Fruit fly (Drosophila melanogaster) whole organism, embryonic: Measurements from ENCODE around the gene meigo.

Source experiments
- B-H1 ChIP-seq: fragments of 200-800 bp; sonication (Bioruptor generic); IDR thresholded peaks from 3 replicates; pipeline ENCODE4 v1.3.6; 2022; ENCODE audit warnings: missing biosample characterization, missing genetic modification characterization
- CG10654 ChIP-seq: fragments of 200-800 bp; sonication (Bioruptor generic); optimal IDR thresholded peaks from 2 replicates; lab custom pipeline; 2016; ENCODE audit warnings: missing biosample characterization, missing genetic modification characterization
- CG11696 ChIP-seq: fragments of 200-800 bp; sonication (Bioruptor generic); IDR thresholded peaks from 2 replicates; pipeline ENCODE4 v1.3.6; 2022; ENCODE audit warnings: missing biosample characterization, missing genetic modification characterization
- CG12071 ChIP-seq: fragments of 200-800 bp; sonication (Bioruptor generic); optimal IDR thresholded peaks from 3 replicates; lab custom pipeline; 2018; ENCODE audit warnings: missing biosample characterization, mild to moderate bottlenecking, missing genetic modification characterization
- CG12155 ChIP-seq: fragments of 200-800 bp; sonication (Bioruptor generic); optimal IDR thresholded peaks from 3 replicates; lab custom pipeline; 2016; ENCODE audit warnings: missing biosample characterization, missing genetic modification characterization
- CG12299 ChIP-seq: fragments of 200-800 bp; sonication (Bioruptor generic); optimal IDR thresholded peaks from 2 replicates; lab custom pipeline; 2018; ENCODE audit warnings: missing biosample characterization, mild to moderate bottlenecking, missing genetic modification characterization
- CG13424 ChIP-seq: fragments of 200-800 bp; sonication (Bioruptor generic); optimal IDR thresholded peaks from 2 replicates; lab custom pipeline; 2019; ENCODE audit warnings: missing biosample characterization, mild to moderate bottlenecking, missing genetic modification characterization, moderate library complexity
- CG15073 ChIP-seq: fragments of 200-800 bp; sonication (Bioruptor generic); optimal IDR thresholded peaks from 2 replicates; lab custom pipeline; 2016; ENCODE audit warnings: missing biosample characterization, missing genetic modification characterization
- CG1529 ChIP-seq: fragments of 200-800 bp; sonication (Bioruptor generic); optimal IDR thresholded peaks from 3 replicates; lab custom pipeline; 2018; ENCODE audit warnings: missing biosample characterization, missing genetic modification characterization
- CG16815 ChIP-seq: fragments of 200-800 bp; sonication (Bioruptor generic); optimal IDR thresholded peaks from 3 replicates; lab custom pipeline; 2017; ENCODE audit warnings: missing biosample characterization, mild to moderate bottlenecking, missing genetic modification characterization
- CG16863 ChIP-seq: fragments of 200-800 bp; sonication (Bioruptor generic); optimal IDR thresholded peaks from 3 replicates; lab custom pipeline; 2016; ENCODE audit warnings: missing biosample characterization, missing genetic modification characterization
- CG17568 ChIP-seq: fragments of 200-800 bp; sonication (Bioruptor generic); optimal IDR thresholded peaks from 2 replicates; lab custom pipeline; 2018; ENCODE audit warnings: missing biosample characterization, mild to moderate bottlenecking, missing genetic modification characterization, moderate library complexity
- CG17802 ChIP-seq: fragments of 200-800 bp; sonication (Bioruptor generic); optimal IDR thresholded peaks from 2 replicates; lab custom pipeline; 2018; ENCODE audit warnings: missing biosample characterization, mild to moderate bottlenecking, missing genetic modification characterization, moderate library complexity
- CG18476 ChIP-seq: fragments of 200-800 bp; sonication (Bioruptor generic); optimal IDR thresholded peaks from 2 replicates; lab custom pipeline; 2016; ENCODE audit warnings: missing biosample characterization, mild to moderate bottlenecking, missing genetic modification characterization
- CG33213 ChIP-seq: fragments of 200-800 bp; sonication (Bioruptor generic); optimal IDR thresholded peaks from 3 replicates; lab custom pipeline; 2016; ENCODE audit warnings: missing biosample characterization, missing genetic modification characterization
- CG34422 ChIP-seq: fragments of 200-800 bp; sonication (Bioruptor generic); IDR thresholded peaks from 3 replicates; pipeline ENCODE4 v1.3.6; 2022; ENCODE audit warnings: missing biosample characterization, missing genetic modification characterization
- CG3838 ChIP-seq: fragments of 200-800 bp; sonication (Bioruptor generic); optimal IDR thresholded peaks from 3 replicates; lab custom pipeline; 2016; ENCODE audit warnings: missing biosample characterization, missing genetic modification characterization
- CG4404 ChIP-seq: fragments of 200-800 bp; sonication (Bioruptor generic); IDR thresholded peaks from 2 replicates; pipeline ENCODE4 v1.3.6; 2022; ENCODE audit warnings: missing biosample characterization, missing genetic modification characterization
- CG4707 ChIP-seq: fragments of 200-800 bp; sonication (Bioruptor generic); optimal IDR thresholded peaks from 2 replicates; lab custom pipeline; 2018; ENCODE audit warnings: missing biosample characterization, mild to moderate bottlenecking, missing genetic modification characterization, moderate library complexity
- CTCF ChIP-seq: fragments of 200-800 bp; sonication (Bioruptor generic); optimal IDR thresholded peaks from 2 replicates; lab custom pipeline; 2017; ENCODE audit warnings: missing biosample characterization, mild to moderate bottlenecking, missing genetic modification characterization, moderate library complexity
- Deaf1 ChIP-seq: fragments of 200-800 bp; optimal IDR thresholded peaks from 3 replicates; lab custom pipeline; 2019; ENCODE audit warnings: missing biosample characterization, mild to moderate bottlenecking, missing genetic modification characterization, moderate library complexity
- Dll ChIP-seq: fragments of 200-800 bp; sonication (Bioruptor generic); IDR thresholded peaks from 4 replicates; pipeline ENCODE4 v1.3.6; 2022; ENCODE audit warnings: missing biosample characterization, missing genetic modification characterization; ENCODE audit not compliant: partially characterized antibody
- Doc2 ChIP-seq: fragments of 200-800 bp; sonication (Bioruptor generic); IDR thresholded peaks from 2 replicates; pipeline ENCODE4 v1.3.6; 2022; ENCODE audit warnings: missing biosample characterization, missing genetic modification characterization
- Doc3 ChIP-seq: fragments of 200-800 bp; sonication (Bioruptor generic); IDR thresholded peaks from 3 replicates; pipeline ENCODE4 v1.3.6; 2022; ENCODE audit warnings: missing biosample characterization, missing genetic modification characterization; ENCODE audit not compliant: partially characterized antibody
- Hr3 ChIP-seq: fragments of 200-800 bp; sonication (Bioruptor generic); optimal IDR thresholded peaks from 3 replicates; lab custom pipeline; 2016; ENCODE audit warnings: missing biosample characterization, missing genetic modification characterization
- Lhr ChIP-seq: fragments of 200-800 bp; sonication (Bioruptor generic); optimal IDR thresholded peaks from 3 replicates; lab custom pipeline; 2017; ENCODE audit warnings: mild to moderate bottlenecking, missing biosample characterization, missing genetic modification reagents, missing genetic modification characterization
- Lim3 ChIP-seq: fragments of 200-800 bp; sonication (Bioruptor generic); IDR thresholded peaks from 2 replicates; pipeline ENCODE4 v1.3.6; 2022; ENCODE audit warnings: missing biosample characterization, missing genetic modification characterization
- Lpt ChIP-seq: fragments of >200 bp; optimal IDR thresholded peaks from 2 replicates; lab custom pipeline; 2018; ENCODE audit warnings: missing biosample characterization, missing genetic modification characterization
- Nf-YB ChIP-seq: fragments of 200-800 bp; sonication (Bioruptor generic); optimal IDR thresholded peaks from 3 replicates; lab custom pipeline; 2019; ENCODE audit warnings: missing biosample characterization, mild to moderate bottlenecking, missing genetic modification characterization, moderate library complexity
- Pdp1 ChIP-seq, 2 experiments: fragments of 200-800 bp; sonication (Bioruptor generic); optimal IDR thresholded peaks; 3 replicates each; lab custom pipeline; 2016; ENCODE audit warnings: missing biosample characterization in 2 of 2, missing genetic modification characterization in 2 of 2, mild to moderate bottlenecking in 1 of 2, moderate library complexity in 1 of 2
- Ssrp ChIP-seq: fragments of 200-800 bp; sonication (Bioruptor generic); optimal IDR thresholded peaks from 2 replicates; lab custom pipeline; 2018; ENCODE audit warnings: missing biosample characterization, mild to moderate bottlenecking, missing genetic modification characterization, moderate library complexity
- Usf ChIP-seq: fragments of 200-800 bp; sonication (Bioruptor generic); optimal IDR thresholded peaks from 2 replicates; lab custom pipeline; 2017; ENCODE audit warnings: missing genotype, missing biosample characterization, missing genetic modification characterization
- ash1 ChIP-seq: fragments of 200-800 bp; sonication (Bioruptor generic); optimal IDR thresholded peaks from 2 replicates; lab custom pipeline; 2018; ENCODE audit warnings: missing biosample characterization, mild to moderate bottlenecking, missing genetic modification characterization
- cad ChIP-seq: fragments of >200 bp; optimal IDR thresholded peaks from 2 replicates; lab custom pipeline; 2017; ENCODE audit warnings: missing biosample characterization, missing genetic modification characterization
- cato ChIP-seq: fragments of 200-800 bp; sonication (Bioruptor generic); optimal IDR thresholded peaks from 2 replicates; lab custom pipeline; 2016; ENCODE audit warnings: missing biosample characterization, missing genetic modification characterization, borderline replicate concordance
- chinmo ChIP-seq: fragments of 200-800 bp; sonication (Bioruptor generic); IDR thresholded peaks from 4 replicates; pipeline ENCODE4 v1.3.6; 2022; ENCODE audit warnings: missing biosample characterization, missing genetic modification characterization; ENCODE audit not compliant: partially characterized antibody
- crp ChIP-seq, 2 experiments: fragments of 200-800 bp; sonication (Bioruptor generic); optimal IDR thresholded peaks; 2 replicates in 1 of 2; 3 replicates in 1 of 2; lab custom pipeline; 2017; ENCODE audit warnings: missing biosample characterization in 2 of 2, missing genetic modification characterization in 2 of 2, mild to moderate bottlenecking in 1 of 2, moderate library complexity in 1 of 2
- dan ChIP-seq: fragments of 200-800 bp; sonication (Bioruptor generic); IDR thresholded peaks from 2 replicates; pipeline ENCODE4 v1.3.6; 2022; ENCODE audit warnings: missing biosample characterization, missing genetic modification characterization
- eve ChIP-seq, 2 experiments: fragments of >200 bp; optimal IDR thresholded peaks; 2 replicates each; lab custom pipeline; 2017; ENCODE audit warnings: missing biosample characterization in 2 of 2, missing genetic modification characterization in 2 of 2
- gce ChIP-seq: fragments of 200-800 bp; sonication (Bioruptor generic); IDR thresholded peaks from 3 replicates; pipeline ENCODE4 v1.3.6; 2022; ENCODE audit warnings: missing biosample characterization, missing genetic modification characterization
- grn ChIP-seq: fragments of 200-800 bp; sonication (Bioruptor generic); optimal IDR thresholded peaks from 3 replicates; lab custom pipeline; 2017; ENCODE audit warnings: missing biosample characterization, missing genetic modification characterization
- gro ChIP-seq: fragments of 200-800 bp; sonication (Bioruptor generic); optimal IDR thresholded peaks from 2 replicates; lab custom pipeline; 2016; ENCODE audit warnings: missing biosample characterization, missing genetic modification characterization
- ind ChIP-seq: fragments of 200-800 bp; sonication (Bioruptor generic); optimal IDR thresholded peaks from 3 replicates; lab custom pipeline; 2016; ENCODE audit warnings: missing biosample characterization, missing genetic modification characterization
- nerfin-1 ChIP-seq: fragments of 200-800 bp; sonication (Bioruptor generic); optimal IDR thresholded peaks from 3 replicates; lab custom pipeline; 2019; ENCODE audit warnings: missing biosample characterization, mild to moderate bottlenecking, missing genetic modification characterization, moderate library complexity
- nmo ChIP-seq: fragments of 200-800 bp; sonication (Bioruptor generic); optimal IDR thresholded peaks from 2 replicates; lab custom pipeline; 2018; ENCODE audit warnings: missing biosample characterization, mild to moderate bottlenecking, missing genetic modification characterization, moderate library complexity
- org-1 ChIP-seq: fragments of 200-800 bp; sonication (Bioruptor generic); optimal IDR thresholded peaks from 2 replicates; lab custom pipeline; 2017; ENCODE audit warnings: missing biosample characterization, missing genetic modification characterization
- pum ChIP-seq: fragments of 200-800 bp; sonication (Bioruptor generic); optimal IDR thresholded peaks from 2 replicates; lab custom pipeline; 2016; ENCODE audit warnings: missing biosample characterization, missing genetic modification characterization
- sd ChIP-seq: fragments of 200-800 bp; sonication (Bioruptor generic); optimal IDR thresholded peaks from 3 replicates; lab custom pipeline; 2018; ENCODE audit warnings: missing biosample characterization, mild to moderate bottlenecking, missing genetic modification characterization, moderate library complexity
- slou ChIP-seq: fragments of 200-800 bp; sonication (Bioruptor generic); optimal IDR thresholded peaks from 3 replicates; lab custom pipeline; 2016; ENCODE audit warnings: missing biosample characterization, missing genetic modification characterization
- sqz ChIP-seq: fragments of 200-800 bp; sonication (Bioruptor generic); optimal IDR thresholded peaks from 3 replicates; lab custom pipeline; 2018; ENCODE audit warnings: missing biosample characterization, mild to moderate bottlenecking, missing genetic modification characterization
- wdn ChIP-seq: fragments of 200-800 bp; sonication (Bioruptor generic); IDR thresholded peaks from 2 replicates; pipeline ENCODE4 v1.3.6; 2022; ENCODE audit warnings: missing biosample characterization, missing genetic modification characterization
- zf30C ChIP-seq: fragments of 200-800 bp; sonication (Bioruptor generic); optimal IDR thresholded peaks from 3 replicates; lab custom pipeline; 2018; ENCODE audit warnings: missing biosample characterization, mild to moderate bottlenecking, missing genetic modification characterization

The meigo gene

DNA sequence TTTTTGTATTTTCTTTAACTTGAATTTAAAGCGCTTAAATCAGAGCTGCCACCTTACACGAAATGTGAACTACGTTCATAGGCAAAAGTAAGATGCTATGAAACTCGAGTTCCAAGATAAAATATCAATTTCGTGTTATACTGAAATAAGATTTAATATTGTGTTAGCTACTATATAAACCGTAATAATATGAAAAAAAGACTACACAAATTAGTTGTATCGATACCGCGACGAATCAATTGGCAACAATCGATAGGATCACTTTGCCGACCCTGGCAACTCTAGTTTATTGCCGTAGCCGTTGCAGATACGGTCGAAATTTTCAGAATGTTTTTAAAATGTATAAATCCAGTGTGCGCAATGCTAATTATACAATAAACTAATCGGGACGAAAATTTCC lies 2.4 kb downstream of the meigo start, which contains the start of gene SNF4Agamma (continued):
- TF ChIP-seq CG15073 (GFP tag; lab: Kevin White, UChicago) (no peak), CG4404 (GFP tag; lab: Robert Waterston, UW) (no peak), ash1 (GFP tag; lab: Kevin White, UChicago) (no peak), Lhr (peak; percentile 45), Dll (GFP tag; lab: Robert Waterston, UW) (peak; percentile 88), dan (GFP tag; lab: Robert Waterston, UW) (no peak), sd (tag; lab: Kevin White, UChicago) (peak; percentile 3), Hr3 (GFP tag; lab: Kevin White, UChicago) (peak; percentile 19), CG12071 (no peak), CG13424 (tag; lab: Kevin White, UChicago) (peak; percentile 11), CG34422 (0 out of 3 replicates have a peak, but pooled peaks have one; percentile 19), CG11696 (no peak), CG18476 (GFP tag; lab: Kevin White, UChicago) (no peak), grn (peak; percentile 3), Lpt (GFP tag; lab: Kevin White, UChicago) (no peak), Deaf1 (tag; lab: Kevin White, UChicago) (no peak), Nf-YB (GFP tag; lab: Kevin White, UChicago) (no peak), crp (GFP tag; optimal IDR thresholded peaks at IDR 0.05; lab: Kevin White, UChicago) (no peak), Usf (GFP tag; lab: Kevin White, UChicago) (no peak), chinmo (GFP tag; lab: Robert Waterston, UW) (0 out of 4 replicates have a peak, but pooled peaks have one; percentile 66), CG1529 (no peak), Ssrp (no peak), CG16863 (no peak), wdn (no peak), zf30C (GFP tag; lab: Kevin White, UChicago) (no peak), gro (no peak), cato (no peak), CG4707 (GFP tag; lab: Kevin White, UChicago) (no peak), eve (GFP tag; optimal IDR thresholded peaks at IDR 0.05; lab: Kevin White, UChicago) (no peak), CG17802 (tag; lab: Kevin White, UChicago) (no peak), CG33213 (peak; percentile 10), CG16815 (no peak), nerfin-1 (peak; percentile 11), CTCF (GFP tag; lab: Kevin White, UChicago) (no peak), Doc3 (GFP tag; lab: Robert Waterston, UW) (peak; percentile 81), ind (GFP tag; lab: Kevin White, UChicago) (no peak), CG17568 (GFP tag; lab: Kevin White, UChicago) (no peak), slou (GFP tag; lab: Kevin White, UChicago) (no peak), CG10654 (GFP tag; lab: Kevin White, UChicago) (peak; percentile 22), pum (GFP tag; lab: Kevin White, UChicago) (peak; percentile 14), nmo (GFP tag; lab: Kevin White, UChicago) (peak; percentile 49), Lim3 (GFP tag; lab: Robert Waterston, UW) (no peak), Pdp1 (GFP tag; optimal IDR thresholded peaks at IDR 0.05; lab: Kevin White, UChicago) (peak in 1 of 2 experiments; percentile 24), CG3838 (GFP tag; lab: Kevin White, UChicago) (no peak), B-H1 (GFP tag; lab: Robert Waterston, UW) (no peak), CG12299 (tag; lab: Kevin White, UChicago) (peak; percentile 57), CG12155 (peak; percentile 35), cad (no peak), gce (GFP tag; lab: Robert Waterston, UW) (no peak), org-1 (no peak), Doc2 (no peak), sqz (no peak)
